Worm (Caenorhabditis elegans) whole organism, early embryonic: ENCODE data around the gene fbxa-30.
"Not testable (repeated sequence)": the region's sequence is repeated elsewhere in the genome, so short reads cannot be mapped to it uniquely, and the experiment has no call there.

Experiments used
- B0310.2 ChIP-seq: sonication (generic microtip); optimal IDR thresholded peaks from 2 replicates; lab custom pipeline; 2016; ENCODE audit warnings: mild to moderate bottlenecking, missing genetic modification characterization, missing compliant biosample characterization
- F13C5.2 ChIP-seq: sonication (generic microtip); optimal IDR thresholded peaks from 2 replicates; lab custom pipeline; 2017; ENCODE audit warnings: mild to moderate bottlenecking, missing genetic modification characterization, inconsistent platforms, missing compliant biosample characterization
- aly-1 ChIP-seq: sonication (generic microtip); optimal IDR thresholded peaks from 2 replicates; lab custom pipeline; 2016; ENCODE audit warnings: missing genetic modification characterization, missing compliant biosample characterization
- ama-1 ChIP-seq: fragments of 150-350 bp; optimal IDR thresholded peaks from 2 replicates; lab custom pipeline; 2014
- ceh-13 ChIP-seq: fragments of 200-800 bp; sonication (Bioruptor generic); optimal IDR thresholded peaks from 2 replicates; lab custom pipeline; 2018; ENCODE audit warnings: mild to moderate bottlenecking, missing genetic modification characterization, missing compliant biosample characterization
- ceh-36 ChIP-seq: sonication (generic microtip); optimal IDR thresholded peaks from 2 replicates; lab custom pipeline; 2016; ENCODE audit warnings: missing genetic modification characterization, inconsistent platforms, missing compliant biosample characterization
- ets-7 ChIP-seq: sonication (generic microtip); optimal IDR thresholded peaks from 2 replicates; lab custom pipeline; 2016; ENCODE audit warnings: missing genotype, missing genetic modification characterization, missing compliant biosample characterization
- flt-1 ChIP-seq: fragments of 200-800 bp; sonication (Bioruptor generic); IDR thresholded peaks from 2 replicates; pipeline ENCODE4 v1.3.6; 2022; ENCODE audit warnings: missing genetic modification characterization, missing compliant biosample characterization
- hmbx-1 ChIP-seq: sonication (generic microtip); optimal IDR thresholded peaks from 2 replicates; lab custom pipeline; 2016; ENCODE audit warnings: mild to moderate bottlenecking, missing genetic modification characterization, missing compliant biosample characterization
- hmg-4 ChIP-seq: fragments of 200-800 bp; sonication (Bioruptor generic); optimal IDR thresholded peaks from 2 replicates; lab custom pipeline; 2018; ENCODE audit warnings: mild to moderate bottlenecking, missing genetic modification characterization, missing compliant biosample characterization
- hnd-1 ChIP-seq: sonication (generic microtip); optimal IDR thresholded peaks from 2 replicates; lab custom pipeline; 2016; ENCODE audit warnings: missing genetic modification characterization, missing compliant biosample characterization
- pes-1 ChIP-seq: fragments of 200-800 bp; sonication (Bioruptor generic); IDR thresholded peaks from 2 replicates; pipeline ENCODE4 v1.3.6; 2022; ENCODE audit warnings: missing genetic modification reagents, missing genetic modification characterization, missing compliant biosample characterization
- scrt-1 ChIP-seq: fragments of 200-800 bp; sonication (Bioruptor generic); IDR thresholded peaks from 2 replicates; pipeline ENCODE4 v1.3.6; 2022; ENCODE audit warnings: missing genetic modification characterization, missing compliant biosample characterization
- sea-1 ChIP-seq: fragments of 200-800 bp; sonication (Bioruptor generic); conservative IDR thresholded peaks from 2 replicates; pipeline ENCODE4 v1.3.6; 2022; ENCODE audit warnings: missing genetic modification characterization, missing compliant biosample characterization
- tbx-11 ChIP-seq: fragments of 200-800 bp; sonication (Bioruptor generic); IDR thresholded peaks from 2 replicates; pipeline ENCODE4 v1.3.6; 2022; ENCODE audit warnings: missing genetic modification characterization, missing compliant biosample characterization
- tbx-37 ChIP-seq: fragments of 200-800 bp; sonication (Bioruptor generic); conservative IDR thresholded peaks from 2 replicates; pipeline ENCODE4 v1.3.6; 2022; ENCODE audit warnings: missing genetic modification reagents, missing genetic modification characterization, missing compliant biosample characterization
- tra-4 ChIP-seq: sonication (generic microtip); optimal IDR thresholded peaks from 2 replicates; lab custom pipeline; 2017; ENCODE audit warnings: missing genetic modification characterization, missing compliant biosample characterization

The fbxa-30 gene

ce11 chrIII:1284584-1285046 lies 9.2 kb upstream of the fbxa-30 start, which contains the start of gene fbxa-37:
Gene fbxa-37, plus strand, starts transcription at chrIII:1284996.
- TF ChIP-seq hmbx-1 (tag; lab: Kevin White, UChicago) (no peak), ceh-13 (GFP tag; lab: Kevin White, UChicago) (no peak), F13C5.2 (tag; lab: Kevin White, UChicago) (no peak), tra-4 (tag; lab: Kevin White, UChicago) (no peak), hmg-4 (GFP tag; lab: Kevin White, UChicago) (no peak), ets-7 (tag; lab: Kevin White, UChicago) (no peak), scrt-1 (GFP tag; lab: Robert Waterston, UW) (no peak), tbx-37 (GFP tag; lab: Robert Waterston, UW) (no peak), B0310.2 (tag; lab: Kevin White, UChicago) (no peak), ama-1 (no peak), flt-1 (no peak), pes-1 (GFP tag; lab: Robert Waterston, UW) (no peak), hnd-1 (no peak)

ce11 chrIII:1279197-1279596 lies 3.8 kb upstream of the fbxa-30 start:
- TF ChIP-seq pes-1 (GFP tag; lab: Robert Waterston, UW) (no peak), hnd-1 (no peak), tbx-11 (GFP tag; lab: Robert Waterston, UW) (no peak), ets-7 (tag; lab: Kevin White, UChicago) (no peak), tbx-37 (GFP tag; lab: Robert Waterston, UW) (no peak), ceh-36 (tag; lab: Kevin White, UChicago) (no peak), tra-4 (tag; lab: Kevin White, UChicago) (no peak), flt-1 (no peak), hmg-4 (GFP tag; lab: Kevin White, UChicago) (no peak), ama-1 (no peak), sea-1 (no peak), ceh-13 (GFP tag; lab: Kevin White, UChicago) (no peak), scrt-1 (GFP tag; lab: Robert Waterston, UW) (no peak), B0310.2 (tag; lab: Kevin White, UChicago) (no peak), F13C5.2 (tag; lab: Kevin White, UChicago) (no peak), aly-1 (no peak), hmbx-1 (tag; lab: Kevin White, UChicago) (no peak)

- TF ChIP-seq hmg-4 (GFP tag; lab: Kevin White, UChicago) (no peak), tbx-37 (GFP tag; lab: Robert Waterston, UW) (no peak), pes-1 (GFP tag; lab: Robert Waterston, UW) (no peak), hmbx-1 (tag; lab: Kevin White, UChicago) (no peak), B0310.2 (tag; lab: Kevin White, UChicago) (no peak), ceh-13 (GFP tag; lab: Kevin White, UChicago) (no peak), ama-1 (no peak), F13C5.2 (tag; lab: Kevin White, UChicago) (no peak), tra-4 (tag; lab: Kevin White, UChicago) (no peak), flt-1 (no peak), aly-1 (no peak), scrt-1 (GFP tag; lab: Robert Waterston, UW) (no peak), tbx-11 (GFP tag; lab: Robert Waterston, UW) (no peak), sea-1 (no peak), ceh-36 (tag; lab: Kevin White, UChicago) (no peak), ets-7 (tag; lab: Kevin White, UChicago) (no peak)
These were observed 1.6 kb downstream of the fbxa-30 start, which contains the start of gene fbxa-29 for ce11 chrIII:1273655-1274328. Gene fbxa-29, minus strand, starts transcription at chrIII:1273705.

ce11 chrIII:1271378-1271926 lies 4.0 kb downstream of the fbxa-30 start, which contains the start of gene fbxa-31:
Gene fbxa-31, minus strand, starts transcription at chrIII:1271428.
- no peak for TF ChIP-seq F13C5.2 (tag; lab: Kevin White, UChicago)
- TF ChIP-seq ama-1 = no peak
- no peak for TF ChIP-seq ceh-13 (GFP tag; lab: Kevin White, UChicago)
- no peak for TF ChIP-seq tbx-37 (GFP tag; lab: Robert Waterston, UW)
- no peak for TF ChIP-seq aly-1
- TF ChIP-seq hmg-4 (GFP tag; lab: Kevin White, UChicago) = no peak
- TF ChIP-seq tbx-11 (GFP tag; lab: Robert Waterston, UW) = no peak
- TF ChIP-seq ceh-36 (tag; lab: Kevin White, UChicago) = no peak
- no peak for TF ChIP-seq tra-4 (tag; lab: Kevin White, UChicago)
- no peak for TF ChIP-seq flt-1
- TF ChIP-seq sea-1 = no peak

- TF ChIP-seq ets-7 (tag; lab: Kevin White, UChicago) = no peak
- no peak for TF ChIP-seq aly-1
- TF ChIP-seq tbx-37 (GFP tag; lab: Robert Waterston, UW) = no peak
- no peak for TF ChIP-seq hnd-1
- TF ChIP-seq tbx-11 (GFP tag; lab: Robert Waterston, UW) = no peak
- no peak for TF ChIP-seq scrt-1 (GFP tag; lab: Robert Waterston, UW)
- no peak for TF ChIP-seq ceh-13 (GFP tag; lab: Kevin White, UChicago)
- no peak for TF ChIP-seq flt-1
- TF ChIP-seq pes-1 (GFP tag; lab: Robert Waterston, UW) = no peak
- no peak for TF ChIP-seq hmbx-1 (tag; lab: Kevin White, UChicago)
- TF ChIP-seq ama-1 = no peak
- TF ChIP-seq hmg-4 (GFP tag; lab: Kevin White, UChicago) = no peak
- TF ChIP-seq sea-1 = no peak
- no peak for TF ChIP-seq F13C5.2 (tag; lab: Kevin White, UChicago)
- TF ChIP-seq tra-4 (tag; lab: Kevin White, UChicago) = no peak
- TF ChIP-seq ceh-36 (tag; lab: Kevin White, UChicago) = no peak
- no peak for TF ChIP-seq B0310.2 (tag; lab: Kevin White, UChicago)
These were observed 6.3 kb downstream of the fbxa-30 start, which contains the start of gene fbxa-32 for ce11 chrIII:1269156-1269555. Gene fbxa-32, minus strand, starts transcription at chrIII:1269256.

- not testable (repeated sequence) for TF ChIP-seq ceh-36 (tag; lab: Kevin White, UChicago); hmbx-1 (tag; lab: Kevin White, UChicago); sea-1
These were observed 8.6 kb downstream of the fbxa-30 start, which contains the start of gene fbxa-151 for ce11 chrIII:1266799-1267198. Gene fbxa-151, minus strand, starts transcription at chrIII:1266899.
